Worm (Caenorhabditis elegans) whole organism, mixed stage, embryonic: Measurements from ENCODE around the gene nhr-104.
A peak's percentile ranks its signal among the peaks of the same experiment; 100 is the strongest.

Experiments used
- ceh-43 ChIP-seq: fragments of 200-800 bp; sonication (Bioruptor generic); optimal IDR thresholded peaks from 2 replicates; lab custom pipeline; 2018; ENCODE audit warnings: mild to moderate bottlenecking, missing genetic modification characterization, moderate library complexity, missing compliant biosample characterization
- elt-1 ChIP-seq: sonication (generic microtip); optimal IDR thresholded peaks from 2 replicates; lab custom pipeline; 2017; ENCODE audit warnings: missing genetic modification characterization, mild to moderate bottlenecking, missing compliant biosample characterization, antibody characterized with exemption, moderate library complexity, borderline replicate concordance; ENCODE audit not compliant: insufficient read depth
- lsy-2 ChIP-seq: fragments of 150-350 bp; optimal IDR thresholded peaks from 2 replicates; lab custom pipeline; 2014; ENCODE audit warnings: missing biosample characterization, missing genetic modification characterization
- mab-5 ChIP-seq: fragments of 150-350 bp; optimal IDR thresholded peaks from 2 replicates; lab custom pipeline; 2014; ENCODE audit warnings: missing biosample characterization, missing genetic modification characterization
- snpc-4 ChIP-seq: fragments of 150-350 bp; optimal IDR thresholded peaks from 2 replicates; lab custom pipeline; 2014; ENCODE audit warnings: missing biosample characterization, missing genetic modification characterization
- unc-62 ChIP-seq: fragments of 150-350 bp; optimal IDR thresholded peaks from 2 replicates; lab custom pipeline; 2014; ENCODE audit warnings: missing biosample characterization, missing genetic modification reagents, missing genetic modification characterization
- ztf-11 ChIP-seq: fragments of 150-350 bp; optimal IDR thresholded peaks from 2 replicates; lab custom pipeline; 2014; ENCODE audit warnings: missing biosample characterization, missing genetic modification characterization

DNA sequence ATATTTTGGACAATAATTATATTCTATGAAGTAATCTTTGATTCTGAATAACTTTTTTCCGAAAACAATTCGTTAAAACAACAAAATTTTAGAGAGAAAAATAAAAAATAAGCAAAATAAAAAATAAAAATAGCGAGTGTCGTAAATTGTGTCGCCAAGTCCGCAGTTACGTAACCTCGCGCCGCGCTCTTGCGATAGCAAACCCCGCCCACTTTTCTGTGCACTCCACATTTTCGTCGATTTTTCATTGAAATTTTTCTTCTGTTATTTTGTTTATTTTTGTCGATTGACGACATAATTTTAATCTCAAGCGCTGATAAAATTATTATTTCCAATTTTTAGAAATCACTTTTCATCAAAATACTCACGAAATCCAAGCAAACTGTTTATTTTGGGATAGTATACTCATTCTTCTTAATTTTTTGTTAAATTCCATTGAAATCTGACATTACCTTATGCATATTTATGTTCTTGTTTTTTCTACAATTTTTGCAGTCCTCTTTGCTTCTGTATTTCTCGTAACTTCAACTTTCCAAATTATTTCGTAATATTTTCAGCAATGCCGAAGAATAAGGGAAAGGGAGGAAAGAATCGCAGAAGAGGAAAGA is 22.0 kb upstream of the nhr-104 start, which contains the start of gene eif-1.A:
- TF ChIP-seq ceh-43 (GFP tag; lab: Kevin White, UChicago) (no peak), ztf-11 (tag; lab: Kevin White, UChicago) (no peak), elt-1 (no peak), unc-62 (GFP tag; lab: Kevin White, UChicago) (no peak), snpc-4 (tag; lab: Kevin White, UChicago) (no peak), lsy-2 (peak; percentile 75), mab-5 (no peak)
